Worm (Caenorhabditis elegans) whole organism, L2 larva: ENCODE measurements around the gene spe-42.

Source experiments
- alr-1 ChIP-seq: fragments of 150-350 bp; optimal IDR thresholded peaks from 2 replicates; lab custom pipeline; 2014; ENCODE audit warnings: missing biosample characterization, missing genetic modification characterization
- blmp-1 ChIP-seq: sonication (generic microtip); optimal IDR thresholded peaks from 2 replicates; lab custom pipeline; 2017; ENCODE audit warnings: missing genetic modification characterization, mild to moderate bottlenecking, missing compliant biosample characterization, antibody characterized with exemption, moderate library complexity; ENCODE audit not compliant: insufficient read depth
- gmeb-1 ChIP-seq: fragments of 150-350 bp; optimal IDR thresholded peaks from 2 replicates; lab custom pipeline; 2014; ENCODE audit warnings: missing biosample characterization, missing genetic modification characterization
- mdl-1 ChIP-seq, 2 experiments: fragments of 150-350 bp in 1 of 2; sonication (generic microtip) in 1 of 2; optimal IDR thresholded peaks; 2 replicates each; lab custom pipeline; 2017; ENCODE audit warnings: missing biosample characterization in 2 of 2, missing genetic modification characterization in 2 of 2
- nhr-12 ChIP-seq: fragments of 150-350 bp; optimal IDR thresholded peaks from 2 replicates; lab custom pipeline; 2014; ENCODE audit warnings: missing biosample characterization, missing genetic modification characterization
- nhr-237 ChIP-seq: fragments of 150-350 bp; optimal IDR thresholded peaks from 2 replicates; lab custom pipeline; 2014; ENCODE audit warnings: missing biosample characterization, missing genetic modification characterization
- nhr-25 ChIP-seq: fragments of 150-350 bp; sonication (generic microtip); optimal IDR thresholded peaks from 3 replicates; lab custom pipeline; 2014; ENCODE audit warnings: missing biosample characterization, missing genetic modification characterization
- ztf-11 ChIP-seq: sonication (generic microtip); optimal IDR thresholded peaks from 2 replicates; lab custom pipeline; 2017; ENCODE audit warnings: missing biosample characterization, missing genetic modification characterization

DNA sequence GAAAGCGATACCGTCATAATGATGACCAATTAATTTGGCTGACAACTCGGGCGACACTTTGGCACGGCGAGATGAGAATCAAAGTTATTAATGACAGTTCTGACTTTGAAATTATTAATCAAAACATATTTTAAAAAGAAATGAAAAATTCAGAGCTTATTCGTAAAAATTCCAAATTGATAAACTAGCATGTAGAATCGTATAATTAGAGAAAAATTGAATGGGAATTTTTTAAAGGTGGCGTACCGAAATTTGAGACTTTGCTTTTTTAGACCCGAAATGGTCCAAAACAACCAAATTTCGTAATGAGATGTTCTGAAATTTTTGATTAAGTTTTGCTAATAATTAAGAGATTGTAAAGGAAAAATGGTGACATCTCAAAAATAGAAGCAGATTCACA, 10.8 kb downstream of the spe-42 start, which contains the start of gene daf-11:
- no peak for TF ChIP-seq ztf-11
- TF ChIP-seq nhr-25: no peak
- TF ChIP-seq nhr-237 (tag; lab: Kevin White, UChicago): no peak
- no peak for TF ChIP-seq gmeb-1
- no peak for TF ChIP-seq blmp-1 (tag; lab: Kevin White, UChicago)
- no peak for TF ChIP-seq mdl-1 (tag; optimal IDR thresholded peaks at IDR 0.05; lab: Kevin White, UChicago)
- TF ChIP-seq alr-1 (tag; lab: Kevin White, UChicago): no peak
- no peak for TF ChIP-seq nhr-12 (tag; lab: Kevin White, UChicago)
